Fruit fly (Drosophila melanogaster): ENCODE data around the gene eIF4E1.
A peak's percentile ranks its signal among the peaks of the same experiment; 100 is the strongest.

Gene eIF4E1

dm6 chr3L:9435315-9435714, 33.1 kb upstream of the eIF4E1 start, which contains the start of gene CG42526 (continued):
- TF ChIP-seq Hand (GFP tag; optimal IDR thresholded peaks at IDR 0.05) (no peak), CG30403 (GFP tag; optimal IDR thresholded peaks at IDR 0.05) (peak; percentile 66), D (optimal IDR thresholded peaks at IDR 0.05) (no peak), D (GFP tag; optimal IDR thresholded peaks at IDR 0.05) (no peak), eve (GFP tag; optimal IDR thresholded peaks at IDR 0.05) (no peak), Oaz (GFP tag; IDR thresholded peaks at IDR 0.05) (no peak), HLH3B (GFP tag; IDR thresholded peaks at IDR 0.05) (no peak), br (optimal IDR thresholded peaks at IDR 0.05) (no peak), gcm (GFP tag; optimal IDR thresholded peaks at IDR 0.05) (no peak), ara (GFP tag; IDR thresholded peaks at IDR 0.05) (no peak), CG3065 (GFP tag; optimal IDR thresholded peaks at IDR 0.05) (no peak), B-H1 (GFP tag; IDR thresholded peaks at IDR 0.05) (no peak), CG8388 (GFP tag; optimal IDR thresholded peaks at IDR 0.05) (peak; percentile 1), CG15073 (GFP tag; optimal IDR thresholded peaks at IDR 0.05) (no peak), H2.0 (GFP tag; IDR thresholded peaks at IDR 0.05) (peak; percentile 66), gsb-n (tag; optimal IDR thresholded peaks at IDR 0.05) (peak; percentile 27), repo (GFP tag; optimal IDR thresholded peaks at IDR 0.05) (no peak), CG32772 (GFP tag; IDR thresholded peaks at IDR 0.05) (no peak), CG11695 (GFP tag; IDR thresholded peaks at IDR 0.05) (no peak), schlank (tag; optimal IDR thresholded peaks at IDR 0.05) (no peak), CG33557 (GFP tag; optimal IDR thresholded peaks at IDR 0.05) (no peak), chif (GFP tag; optimal IDR thresholded peaks at IDR 0.05) (peak in 1 of 2 experiments; percentile 39), nerfin-2 (GFP tag; IDR thresholded peaks at IDR 0.05; ENCODE audit: partially characterized antibody) (no peak), bowl (GFP tag; IDR thresholded peaks at IDR 0.05) (no peak), CG6272 (GFP tag; IDR thresholded peaks at IDR 0.05) (no peak), CG18262 (tag; optimal IDR thresholded peaks at IDR 0.05) (no peak), dm (GFP tag; optimal IDR thresholded peaks at IDR 0.05) (peak; percentile 34), CG11560 (tag; IDR thresholded peaks at IDR 0.05) (peak; percentile 78; the same call in 2 of the 3 replicates), CG42726 (GFP tag; IDR thresholded peaks at IDR 0.05; ENCODE audit: partially characterized antibody) (no peak), klu (GFP tag; IDR thresholded peaks at IDR 0.05) (no peak), lov (optimal IDR thresholded peaks at IDR 0.05) (no peak), lov (GFP tag; IDR thresholded peaks at IDR 0.05) (no peak), CG2889 (GFP tag; IDR thresholded peaks at IDR 0.05) (0 out of 3 replicates have a peak, but pooled peaks have one; percentile 16), gt (GFP tag; IDR thresholded peaks at IDR 0.05) (no peak), CG9932 (GFP tag; IDR thresholded peaks at IDR 0.05) (peak; percentile 76), CG9797 (GFP tag; optimal IDR thresholded peaks at IDR 0.05) (peak; percentile 18), Six4 (GFP tag; optimal IDR thresholded peaks at IDR 0.05) (no peak), ci (GFP tag; IDR thresholded peaks at IDR 0.05) (peak; percentile 70), CG13424 (tag; optimal IDR thresholded peaks at IDR 0.05) (peak; percentile 3), CG12391 (tag; optimal IDR thresholded peaks at IDR 0.05) (peak; percentile 56), da (GFP tag; optimal IDR thresholded peaks at IDR 0.05) (no peak), NFAT (GFP tag; IDR thresholded peaks at IDR 0.05) (peak; percentile 22; the same call in 1 of the 2 replicates), HmgD (GFP tag; optimal IDR thresholded peaks at IDR 0.05) (no peak), dpn (GFP tag; optimal IDR thresholded peaks at IDR 0.05) (peak in 1 of 2 experiments; percentile 58), Pdp1 (GFP tag; optimal IDR thresholded peaks at IDR 0.05) (peak; percentile 6 to 58), gem (tag; optimal IDR thresholded peaks at IDR 0.05) (peak; percentile 52), vvl (GFP tag; IDR thresholded peaks at IDR 0.05) (peak; percentile 51), chinmo (GFP tag; IDR thresholded peaks at IDR 0.05; ENCODE audit: partially characterized antibody) (0 out of 4 replicates have a peak, but pooled peaks have one; percentile 5), Sox102F (GFP tag; optimal IDR thresholded peaks at IDR 0.05) (peak; percentile 30), dimm (GFP tag; IDR thresholded peaks at IDR 0.05) (no peak), CG7786 (GFP tag; optimal IDR thresholded peaks at IDR 0.05) (peak; percentile 30), Gug (GFP tag; IDR thresholded peaks at IDR 0.05) (no peak), tio (GFP tag; optimal IDR thresholded peaks at IDR 0.05) (no peak)
